Fruit fly (Drosophila melanogaster): ENCODE data around the gene CG2201.
A peak's percentile ranks its signal among the peaks of the same experiment; 100 is the strongest.

The CG2201 gene

DNA sequence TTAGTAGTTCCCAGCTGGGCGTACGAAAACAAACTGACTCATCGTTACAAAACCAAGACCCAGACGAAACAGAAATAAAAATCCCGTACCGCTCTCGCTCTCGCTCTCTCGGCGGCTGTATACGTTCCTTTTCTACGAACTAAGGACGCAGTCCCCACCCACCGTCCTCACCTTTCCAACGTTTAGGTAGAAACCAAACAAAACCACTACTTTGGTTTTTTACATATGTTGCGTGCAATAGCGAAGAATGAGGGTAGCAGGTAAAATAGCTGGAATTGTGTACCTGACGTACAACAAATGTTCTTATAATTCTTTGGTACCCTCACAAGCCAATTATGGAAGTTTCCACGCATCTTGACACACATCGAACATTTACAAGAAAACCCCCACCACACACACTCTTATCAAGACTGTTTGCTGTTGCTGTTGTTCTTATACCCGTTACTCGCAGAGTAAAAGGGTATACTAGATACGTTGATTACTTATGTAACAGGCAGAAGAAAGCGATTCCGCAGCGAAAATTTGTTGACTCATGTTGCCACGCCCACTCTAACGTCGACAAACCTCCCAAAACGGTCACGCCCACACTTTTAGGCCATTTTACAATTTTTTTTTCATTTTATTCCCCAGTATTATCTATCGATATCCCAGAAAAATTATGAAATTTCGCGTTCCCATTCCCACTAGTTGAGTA lies 5.0 kb downstream of the CG2201 start (continued):
- TF ChIP-seq zf30C (GFP tag; optimal IDR thresholded peaks at IDR 0.05) = no peak
- TF ChIP-seq crc (GFP tag; optimal IDR thresholded peaks at IDR 0.05) = no peak
- TF ChIP-seq CG6683 (GFP tag; optimal IDR thresholded peaks at IDR 0.05) = no peak
- TF ChIP-seq CG14860 (GFP tag; IDR thresholded peaks at IDR 0.05; ENCODE audit: partially characterized antibody) = no peak
- no peak for TF ChIP-seq NC2α (GFP tag; optimal IDR thresholded peaks at IDR 0.05)
- TF ChIP-seq CG5953 (GFP tag; IDR thresholded peaks at IDR 0.05) = no peak
- no peak for TF ChIP-seq gro (GFP tag; optimal IDR thresholded peaks at IDR 0.05)
- no peak for TF ChIP-seq sqz (GFP tag; optimal IDR thresholded peaks at IDR 0.05)
- no peak for TF ChIP-seq sens-2 (GFP tag; IDR thresholded peaks at IDR 0.05)
- TF ChIP-seq CG11696 (GFP tag; IDR thresholded peaks at IDR 0.05) = no peak
- no peak for TF ChIP-seq ato (GFP tag; IDR thresholded peaks at IDR 0.05; ENCODE audit: partially characterized antibody)
- TF ChIP-seq ind (GFP tag; optimal IDR thresholded peaks at IDR 0.05) = peak; percentile 32
- TF ChIP-seq CG13123 (GFP tag; optimal IDR thresholded peaks at IDR 0.05) = no peak
- TF ChIP-seq ash1 (GFP tag; optimal IDR thresholded peaks at IDR 0.05) = no peak
- peak; percentile 12 for TF ChIP-seq HmgZ (tag; optimal IDR thresholded peaks at IDR 0.05)
- TF ChIP-seq ham (GFP tag; IDR thresholded peaks at IDR 0.05) = no peak
- TF ChIP-seq Myb (GFP tag; optimal IDR thresholded peaks at IDR 0.05) = peak; percentile 44
- TF ChIP-seq tup (GFP tag; optimal IDR thresholded peaks at IDR 0.05) = no peak
- TF ChIP-seq br (optimal IDR thresholded peaks at IDR 0.05) = no peak
- TF ChIP-seq CG14050 (GFP tag; IDR thresholded peaks at IDR 0.05) = no peak
- no peak for TF ChIP-seq toy (GFP tag; IDR thresholded peaks at IDR 0.05)
- no peak for TF ChIP-seq CG5180 (GFP tag; optimal IDR thresholded peaks at IDR 0.05)
- no peak for TF ChIP-seq CG33213 (GFP tag; optimal IDR thresholded peaks at IDR 0.05)
- TF ChIP-seq CG6765 (GFP tag; optimal IDR thresholded peaks at IDR 0.05) = no peak
- peak; percentile 53 for TF ChIP-seq CG12769 (tag; optimal IDR thresholded peaks at IDR 0.05)
- no peak for TF ChIP-seq luna (GFP tag; optimal IDR thresholded peaks at IDR 0.05)
- no peak for TF ChIP-seq wor (GFP tag; IDR thresholded peaks at IDR 0.05)
- peak; percentile 47 for TF ChIP-seq jumu (GFP tag; optimal IDR thresholded peaks at IDR 0.05)
- TF ChIP-seq CG16779 (GFP tag; IDR thresholded peaks at IDR 0.05) = no peak
- no peak for TF ChIP-seq CG7987 (GFP tag; optimal IDR thresholded peaks at IDR 0.05)
- no peak for TF ChIP-seq fd102C (GFP tag; optimal IDR thresholded peaks at IDR 0.05)
- no peak for TF ChIP-seq abd-A (tag; optimal IDR thresholded peaks at IDR 0.05)
- TF ChIP-seq CG8388 (GFP tag; optimal IDR thresholded peaks at IDR 0.05) = peak; percentile 23
- TF ChIP-seq Ets65A (GFP tag) = no peak
- TF ChIP-seq Opbp (GFP tag; IDR thresholded peaks at IDR 0.05; ENCODE audit: partially characterized antibody) = no peak
- TF ChIP-seq nerfin-2 (GFP tag; IDR thresholded peaks at IDR 0.05; ENCODE audit: partially characterized antibody) = no peak
- no peak for TF ChIP-seq aop (GFP tag; IDR thresholded peaks at IDR 0.05)
- peak in 1 of 2 experiments; percentile 49 for TF ChIP-seq bsh (GFP tag; optimal IDR thresholded peaks at IDR 0.05)
- TF ChIP-seq Scr (GFP tag; IDR thresholded peaks at IDR 0.05; ENCODE audit: partially characterized antibody) = no peak
- TF ChIP-seq bab2 (GFP tag; optimal IDR thresholded peaks at IDR 0.05) = peak; percentile 52
- TF ChIP-seq Aef1 (GFP tag; IDR thresholded peaks at IDR 0.05) = no peak
- TF ChIP-seq otp (GFP tag; IDR thresholded peaks at IDR 0.05) = peak; percentile 45; the same call in 1 of the 3 replicates
- no peak for TF ChIP-seq sisA (GFP tag; IDR thresholded peaks at IDR 0.05)
- no peak for TF ChIP-seq CG14441 (GFP tag; IDR thresholded peaks at IDR 0.05)
- no peak for TF ChIP-seq Dref (GFP tag; IDR thresholded peaks at IDR 0.05)
- no peak for TF ChIP-seq fd3F (GFP tag; optimal IDR thresholded peaks at IDR 0.05)
- TF ChIP-seq CG11093 (GFP tag; IDR thresholded peaks at IDR 0.05) = no peak
- TF ChIP-seq Eip74EF (GFP tag; optimal IDR thresholded peaks at IDR 0.05) = peak in 1 of 2 experiments; percentile 4
- TF ChIP-seq CG11695 (GFP tag; IDR thresholded peaks at IDR 0.05) = peak; percentile 50; the same call in 2 of the 3 replicates
- no peak; the same call in 1 of the 2 replicates for TF ChIP-seq E2f2 (GFP tag; IDR thresholded peaks at IDR 0.05)

All from whole organism, embryonic.